Worm (Caenorhabditis elegans) whole organism, early embryonic: ENCODE measurements around the gene szy-20.

ENCODE experiments used
- B0310.2 ChIP-seq: sonication (generic microtip); optimal IDR thresholded peaks from 2 replicates; lab custom pipeline; 2016; ENCODE audit warnings: mild to moderate bottlenecking, missing genetic modification characterization, missing compliant biosample characterization
- F13C5.2 ChIP-seq: sonication (generic microtip); optimal IDR thresholded peaks from 2 replicates; lab custom pipeline; 2017; ENCODE audit warnings: mild to moderate bottlenecking, missing genetic modification characterization, inconsistent platforms, missing compliant biosample characterization
- aly-1 ChIP-seq: sonication (generic microtip); optimal IDR thresholded peaks from 2 replicates; lab custom pipeline; 2016; ENCODE audit warnings: missing genetic modification characterization, missing compliant biosample characterization
- ama-1 ChIP-seq: fragments of 150-350 bp; optimal IDR thresholded peaks from 2 replicates; lab custom pipeline; 2014
- ceh-13 ChIP-seq: fragments of 200-800 bp; sonication (Bioruptor generic); optimal IDR thresholded peaks from 2 replicates; lab custom pipeline; 2018; ENCODE audit warnings: mild to moderate bottlenecking, missing genetic modification characterization, missing compliant biosample characterization
- ceh-36 ChIP-seq: sonication (generic microtip); optimal IDR thresholded peaks from 2 replicates; lab custom pipeline; 2016; ENCODE audit warnings: missing genetic modification characterization, inconsistent platforms, missing compliant biosample characterization
- ets-7 ChIP-seq: sonication (generic microtip); optimal IDR thresholded peaks from 2 replicates; lab custom pipeline; 2016; ENCODE audit warnings: missing genotype, missing genetic modification characterization, missing compliant biosample characterization
- flt-1 ChIP-seq: fragments of 200-800 bp; sonication (Bioruptor generic); IDR thresholded peaks from 2 replicates; pipeline ENCODE4 v1.3.6; 2022; ENCODE audit warnings: missing genetic modification characterization, missing compliant biosample characterization
- hmbx-1 ChIP-seq: sonication (generic microtip); optimal IDR thresholded peaks from 2 replicates; lab custom pipeline; 2016; ENCODE audit warnings: mild to moderate bottlenecking, missing genetic modification characterization, missing compliant biosample characterization
- hmg-4 ChIP-seq: fragments of 200-800 bp; sonication (Bioruptor generic); optimal IDR thresholded peaks from 2 replicates; lab custom pipeline; 2018; ENCODE audit warnings: mild to moderate bottlenecking, missing genetic modification characterization, missing compliant biosample characterization
- hnd-1 ChIP-seq: sonication (generic microtip); optimal IDR thresholded peaks from 2 replicates; lab custom pipeline; 2016; ENCODE audit warnings: missing genetic modification characterization, missing compliant biosample characterization
- pes-1 ChIP-seq: fragments of 200-800 bp; sonication (Bioruptor generic); IDR thresholded peaks from 2 replicates; pipeline ENCODE4 v1.3.6; 2022; ENCODE audit warnings: missing genetic modification reagents, missing genetic modification characterization, missing compliant biosample characterization
- scrt-1 ChIP-seq: fragments of 200-800 bp; sonication (Bioruptor generic); IDR thresholded peaks from 2 replicates; pipeline ENCODE4 v1.3.6; 2022; ENCODE audit warnings: missing genetic modification characterization, missing compliant biosample characterization
- sea-1 ChIP-seq: fragments of 200-800 bp; sonication (Bioruptor generic); conservative IDR thresholded peaks from 2 replicates; pipeline ENCODE4 v1.3.6; 2022; ENCODE audit warnings: missing genetic modification characterization, missing compliant biosample characterization
- tbx-11 ChIP-seq: fragments of 200-800 bp; sonication (Bioruptor generic); IDR thresholded peaks from 2 replicates; pipeline ENCODE4 v1.3.6; 2022; ENCODE audit warnings: missing genetic modification characterization, missing compliant biosample characterization
- tbx-37 ChIP-seq: fragments of 200-800 bp; sonication (Bioruptor generic); conservative IDR thresholded peaks from 2 replicates; pipeline ENCODE4 v1.3.6; 2022; ENCODE audit warnings: missing genetic modification reagents, missing genetic modification characterization, missing compliant biosample characterization
- tra-4 ChIP-seq: sonication (generic microtip); optimal IDR thresholded peaks from 2 replicates; lab custom pipeline; 2017; ENCODE audit warnings: missing genetic modification characterization, missing compliant biosample characterization

The szy-20 gene

DNA sequence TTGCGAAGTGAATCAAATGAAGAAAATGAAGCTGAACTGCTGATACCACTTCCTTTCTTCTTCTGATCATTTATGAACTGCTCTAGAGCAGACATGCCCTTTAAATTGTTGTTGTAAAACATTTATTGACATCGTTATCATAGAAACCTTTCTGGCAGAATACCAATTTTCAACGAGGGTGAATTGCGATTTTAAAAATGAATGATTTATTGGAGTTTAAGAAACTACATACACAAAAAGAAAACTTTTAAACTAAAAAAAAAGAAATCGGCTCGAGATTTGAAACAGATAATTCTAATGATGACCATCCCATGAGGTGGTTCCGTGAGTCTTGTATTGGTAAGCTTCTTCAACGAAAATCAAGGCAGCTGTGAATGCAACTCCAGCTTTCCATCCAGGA is 5.1 kb downstream of the szy-20 start, which contains the start of gene sftd-3:
Gene sftd-3 (minus strand): TSS at position 101 of the 400 bp plus-strand sequence.
- TF ChIP-seq scrt-1 (no peak), hmg-4 (GFP tag; lab: Kevin White, UChicago) (no peak), flt-1 (GFP tag; lab: Robert Waterston, UW) (no peak), tra-4 (no peak), B0310.2 (tag; lab: Kevin White, UChicago) (no peak), tbx-37 (GFP tag; lab: Robert Waterston, UW) (no peak), ceh-36 (tag; lab: Kevin White, UChicago) (no peak), ets-7 (no peak), tbx-11 (no peak), pes-1 (GFP tag; lab: Robert Waterston, UW) (no peak), aly-1 (tag; lab: Kevin White, UChicago) (no peak), ceh-13 (GFP tag; lab: Kevin White, UChicago) (no peak), F13C5.2 (tag; lab: Kevin White, UChicago) (no peak), sea-1 (GFP tag; lab: Robert Waterston, UW) (no peak), ama-1 (lab: Kevin White, UChicago) (no peak), hnd-1 (tag; lab: Kevin White, UChicago) (no peak)

DNA sequence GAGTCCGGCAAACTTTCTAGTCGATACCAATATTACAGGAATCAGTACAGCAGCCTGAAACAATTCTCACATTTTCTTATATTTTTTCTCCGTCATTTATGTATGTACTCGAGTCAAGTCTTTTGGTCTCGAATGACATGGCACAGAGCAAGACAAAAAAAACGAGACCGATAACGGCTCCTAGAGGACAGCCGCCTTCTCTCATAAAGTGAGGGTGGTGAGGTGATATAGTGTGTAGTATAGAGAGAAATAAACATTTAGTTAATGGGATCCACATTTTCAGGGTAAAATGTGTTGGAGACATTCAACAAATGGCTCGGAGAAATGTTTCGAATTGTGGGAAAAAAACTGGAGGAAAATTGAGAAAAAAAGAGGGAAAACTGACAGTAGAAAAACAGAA is 6.9 kb downstream of the szy-20 start:
- TF ChIP-seq hnd-1 (tag; lab: Kevin White, UChicago) (no peak), ceh-36 (tag; lab: Kevin White, UChicago) (no peak), F13C5.2 (tag; lab: Kevin White, UChicago) (no peak), ceh-13 (GFP tag; lab: Kevin White, UChicago) (no peak), B0310.2 (tag; lab: Kevin White, UChicago) (no peak), tbx-37 (GFP tag; lab: Robert Waterston, UW) (no peak), hmbx-1 (tag; lab: Kevin White, UChicago) (no peak), scrt-1 (no peak), tbx-11 (no peak), ets-7 (no peak), flt-1 (GFP tag; lab: Robert Waterston, UW) (no peak), tra-4 (no peak), pes-1 (GFP tag; lab: Robert Waterston, UW) (no peak), aly-1 (tag; lab: Kevin White, UChicago) (no peak)

DNA sequence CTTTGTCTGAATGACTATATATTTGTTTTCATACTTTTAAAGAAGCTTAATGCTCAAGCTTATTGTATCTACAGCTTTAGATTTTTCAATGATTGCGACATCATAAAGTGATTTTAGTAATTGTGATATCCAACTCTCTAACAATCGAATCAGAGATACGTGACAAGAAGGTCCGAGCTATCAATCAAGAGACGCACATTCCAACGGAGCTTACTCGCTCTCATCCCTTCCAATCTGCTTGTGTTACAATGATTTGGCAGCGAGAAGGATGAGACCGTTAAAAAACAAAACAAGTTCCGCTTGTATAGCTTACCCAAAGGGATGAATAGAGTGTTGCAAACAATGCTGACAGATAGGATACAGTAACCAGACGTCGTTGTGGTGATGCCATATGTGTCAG is 7.7 kb downstream of the szy-20 start:
- no peak for TF ChIP-seq tra-4
- TF ChIP-seq pes-1 (GFP tag; lab: Robert Waterston, UW): no peak
- TF ChIP-seq aly-1 (tag; lab: Kevin White, UChicago): no peak
- no peak for TF ChIP-seq ceh-13 (GFP tag; lab: Kevin White, UChicago)
- no peak for TF ChIP-seq F13C5.2 (tag; lab: Kevin White, UChicago)
- TF ChIP-seq ama-1 (lab: Kevin White, UChicago): no peak
- no peak for TF ChIP-seq ets-7
- TF ChIP-seq hmg-4 (GFP tag; lab: Kevin White, UChicago): no peak
- no peak for TF ChIP-seq tbx-11
- TF ChIP-seq scrt-1: no peak
- TF ChIP-seq sea-1 (GFP tag; lab: Robert Waterston, UW): no peak

DNA sequence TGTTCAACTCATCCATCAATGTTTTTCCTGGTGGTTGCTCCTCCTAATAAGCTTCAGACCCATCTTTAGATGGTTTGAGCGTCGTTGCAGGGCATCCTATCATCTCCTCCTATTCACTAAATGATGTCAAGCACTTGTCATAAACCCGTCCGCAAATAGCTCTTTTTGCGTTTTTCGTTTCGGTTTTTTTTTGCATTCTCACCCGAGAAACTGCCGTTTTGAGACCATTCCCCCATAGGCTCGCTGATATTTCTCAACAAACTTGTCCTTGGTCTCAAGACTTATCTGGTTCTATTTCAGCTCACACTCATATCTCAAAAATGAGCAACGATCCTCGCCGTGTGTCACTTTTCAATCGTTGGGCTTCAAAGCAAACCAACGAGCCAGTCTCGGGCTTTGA is 8.7 kb downstream of the szy-20 start, which contains the start of gene cal-2:
Gene cal-2 (plus strand): TSS at position 301 of the 400 bp plus-strand sequence.
- TF ChIP-seq F13C5.2 (tag; lab: Kevin White, UChicago) (no peak), tbx-37 (GFP tag; lab: Robert Waterston, UW) (no peak), aly-1 (tag; lab: Kevin White, UChicago) (no peak), hmbx-1 (tag; lab: Kevin White, UChicago) (no peak)

DNA sequence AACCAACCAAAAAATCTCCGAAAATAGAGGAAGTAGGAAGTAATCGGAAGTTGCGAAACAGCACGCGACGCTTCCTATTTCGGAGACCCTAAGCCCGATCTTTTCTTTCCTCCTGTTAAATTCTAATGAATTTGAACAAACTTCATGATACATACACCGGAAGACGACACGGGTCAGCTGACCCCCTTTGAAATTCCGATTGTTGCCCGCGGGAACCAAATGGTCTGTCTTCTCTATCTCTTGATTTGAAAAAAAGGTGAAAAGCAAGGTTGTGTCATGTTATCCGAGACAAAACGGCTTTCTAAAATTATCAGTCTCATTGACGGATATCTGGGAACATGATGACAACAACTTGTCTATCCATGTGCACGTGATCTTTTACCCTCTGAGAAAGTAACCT is 10.1 kb downstream of the szy-20 start:
- TF ChIP-seq scrt-1 (no peak), ceh-36 (tag; lab: Kevin White, UChicago) (no peak), aly-1 (tag; lab: Kevin White, UChicago) (no peak), ets-7 (no peak), pes-1 (GFP tag; lab: Robert Waterston, UW) (no peak), ama-1 (lab: Kevin White, UChicago) (no peak), tbx-11 (no peak), ceh-13 (GFP tag; lab: Kevin White, UChicago) (no peak), tbx-37 (GFP tag; lab: Robert Waterston, UW) (no peak), tra-4 (no peak), F13C5.2 (tag; lab: Kevin White, UChicago) (no peak)

DNA sequence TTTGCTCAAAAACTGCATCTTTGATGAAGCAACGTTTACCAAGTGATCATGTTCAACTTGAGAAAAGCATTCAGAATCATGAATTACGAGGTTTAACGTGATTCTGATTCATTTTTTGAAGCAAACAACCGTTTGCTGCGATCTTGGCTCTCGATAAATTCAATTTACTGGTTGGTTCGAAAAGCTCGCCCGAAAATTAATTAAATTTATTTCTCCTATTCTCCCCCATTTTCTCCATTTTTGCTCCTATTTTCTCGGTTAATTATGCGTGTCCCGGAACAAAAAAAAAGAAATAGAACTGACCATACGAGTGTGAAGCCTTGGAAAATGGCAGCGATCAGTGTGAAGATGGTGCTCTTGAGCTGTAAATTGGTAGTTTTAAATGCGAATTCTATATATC is 12.2 kb downstream of the szy-20 start:
- TF ChIP-seq tra-4 (no peak), hnd-1 (tag; lab: Kevin White, UChicago) (no peak), ama-1 (lab: Kevin White, UChicago) (no peak), sea-1 (GFP tag; lab: Robert Waterston, UW) (no peak), pes-1 (GFP tag; lab: Robert Waterston, UW) (no peak), F13C5.2 (tag; lab: Kevin White, UChicago) (no peak), B0310.2 (tag; lab: Kevin White, UChicago) (no peak), ceh-13 (GFP tag; lab: Kevin White, UChicago) (no peak), hmbx-1 (tag; lab: Kevin White, UChicago) (no peak), hmg-4 (GFP tag; lab: Kevin White, UChicago) (no peak), flt-1 (GFP tag; lab: Robert Waterston, UW) (no peak), scrt-1 (no peak), ets-7 (no peak), aly-1 (tag; lab: Kevin White, UChicago) (no peak), tbx-37 (GFP tag; lab: Robert Waterston, UW) (no peak), tbx-11 (no peak), ceh-36 (tag; lab: Kevin White, UChicago) (no peak)

- TF ChIP-seq F13C5.2 (tag; lab: Kevin White, UChicago) (no peak), ceh-13 (GFP tag; lab: Kevin White, UChicago) (no peak), scrt-1 (no peak), pes-1 (GFP tag; lab: Robert Waterston, UW) (no peak), ama-1 (lab: Kevin White, UChicago) (no peak), ets-7 (no peak), flt-1 (GFP tag; lab: Robert Waterston, UW) (no peak), aly-1 (tag; lab: Kevin White, UChicago) (no peak), hmg-4 (GFP tag; lab: Kevin White, UChicago) (no peak), sea-1 (GFP tag; lab: Robert Waterston, UW) (no peak), tbx-11 (no peak), tbx-37 (GFP tag; lab: Robert Waterston, UW) (no peak), hmbx-1 (tag; lab: Kevin White, UChicago) (no peak), hnd-1 (tag; lab: Kevin White, UChicago) (no peak), tra-4 (no peak), ceh-36 (tag; lab: Kevin White, UChicago) (no peak), B0310.2 (tag; lab: Kevin White, UChicago) (no peak)
Measured at ce11 chrII:8953703-8954102, 15.4 kb downstream of the szy-20 start.
